Fruit fly (Drosophila melanogaster) whole organism, wandering third instar larva: Measurements from ENCODE around the gene p38b.
A peak's percentile ranks its signal among the peaks of the same experiment; 100 is the strongest.

ENCODE experiments used
- Abd-B ChIP-seq: fragments of >200 bp; optimal IDR thresholded peaks from 2 replicates; lab custom pipeline; 2017; ENCODE audit warnings: missing biosample characterization, missing genetic modification characterization
- CG9705 ChIP-seq: fragments of 200-800 bp; sonication (Bioruptor generic); optimal IDR thresholded peaks from 2 replicates; lab custom pipeline; 2018; ENCODE audit warnings: missing biosample characterization, mild to moderate bottlenecking, missing genetic modification characterization
- CrebA ChIP-seq: fragments of 200-800 bp; sonication (Bioruptor generic); optimal IDR thresholded peaks from 2 replicates; lab custom pipeline; 2016; ENCODE audit warnings: missing biosample characterization, mild to moderate bottlenecking, missing genetic modification characterization, borderline replicate concordance
- Dfd ChIP-seq: fragments of >200 bp; optimal IDR thresholded peaks from 2 replicates; lab custom pipeline; 2017; ENCODE audit warnings: missing biosample characterization, missing genetic modification characterization
- Dif ChIP-seq: fragments of 200-275, 200-300 bp; sonication (Bioruptor generic); optimal IDR thresholded peaks from 2 replicates; lab custom pipeline; 2018; ENCODE audit warnings: missing biosample characterization, missing genetic modification characterization; ENCODE audit not compliant: partially characterized antibody
- GATAd ChIP-seq: sonication (Bioruptor generic); optimal IDR thresholded peaks from 2 replicates; lab custom pipeline; 2016; ENCODE audit warnings: missing biosample characterization, missing genetic modification characterization
- HLH106 ChIP-seq: fragments of 200-800 bp; optimal IDR thresholded peaks from 3 replicates; lab custom pipeline; 2019; ENCODE audit warnings: missing biosample characterization, mild to moderate bottlenecking, missing genetic modification characterization, moderate library complexity
- Hnf4 ChIP-seq: fragments of 200-800 bp; sonication (Bioruptor generic); optimal IDR thresholded peaks from 2 replicates; lab custom pipeline; 2016; ENCODE audit warnings: missing biosample characterization, mild to moderate bottlenecking, missing genetic modification characterization
- Hr78 ChIP-seq: fragments of >200 bp; optimal IDR thresholded peaks from 2 replicates; lab custom pipeline; 2017; ENCODE audit warnings: missing biosample characterization, missing genetic modification characterization
- Hr83 ChIP-seq: fragments of 200-300 bp; sonication (Bioruptor generic); optimal IDR thresholded peaks from 2 replicates; lab custom pipeline; 2016; ENCODE audit warnings: missing biosample characterization, mild to moderate bottlenecking, missing genetic modification characterization, moderate library complexity; ENCODE audit not compliant: poor library complexity, severe bottlenecking
- Jra ChIP-seq: sonication (Bioruptor generic); optimal IDR thresholded peaks from 2 replicates; lab custom pipeline; 2016; ENCODE audit warnings: missing biosample characterization, missing genetic modification characterization
- Mio ChIP-seq: sonication (Bioruptor generic); optimal IDR thresholded peaks from 2 replicates; lab custom pipeline; 2016; ENCODE audit warnings: missing biosample characterization, missing genetic modification characterization
- Myc ChIP-seq: fragments of >200 bp; optimal IDR thresholded peaks from 2 replicates; lab custom pipeline; 2017
- N ChIP-seq: fragments of >200 bp; optimal IDR thresholded peaks from 2 replicates; lab custom pipeline; 2018; ENCODE audit warnings: missing biosample characterization, missing external identifiers, missing genetic modification characterization
- OdsH ChIP-seq: fragments of 200-800 bp; sonication (Bioruptor generic); optimal IDR thresholded peaks from 2 replicates; lab custom pipeline; 2016; ENCODE audit warnings: missing biosample characterization, mild to moderate bottlenecking, missing genetic modification characterization
- Rel ChIP-seq, 2 experiments: fragments of 200-800 bp; sonication (Bioruptor generic) in 1 of 2; optimal IDR thresholded peaks; 2 replicates in 1 of 2; 3 replicates in 1 of 2; lab custom pipeline; 2016 to 2019; ENCODE audit warnings: mild to moderate bottlenecking in 2 of 2, missing biosample characterization in 2 of 2, missing genetic modification characterization in 2 of 2, moderate library complexity in 1 of 2
- Sp1 ChIP-seq: fragments of 200-800 bp; sonication (Bioruptor generic); optimal IDR thresholded peaks from 3 replicates; lab custom pipeline; 2019; ENCODE audit warnings: missing biosample characterization, mild to moderate bottlenecking, missing genetic modification characterization, moderate library complexity
- Vsx2 ChIP-seq: fragments of 200-300, 225-300 bp; sonication (Bioruptor generic); optimal IDR thresholded peaks from 2 replicates; lab custom pipeline; 2018; ENCODE audit warnings: missing biosample characterization, missing genetic modification characterization; ENCODE audit not compliant: partially characterized antibody
- brk ChIP-seq: fragments of 200-800 bp; sonication (Bioruptor generic); optimal IDR thresholded peaks from 2 replicates; lab custom pipeline; 2016; ENCODE audit warnings: missing biosample characterization, mild to moderate bottlenecking, missing genetic modification characterization
- dl ChIP-seq, 2 experiments: fragments of 175-275, 200-275 bp in 1 of 2; fragments of 200-275 bp in 1 of 2; sonication (Bioruptor generic); optimal IDR thresholded peaks; lab custom pipeline; 2018; ENCODE audit warnings: mild to moderate bottlenecking in 2 of 2, missing biosample characterization in 2 of 2, missing genetic modification characterization in 2 of 2, moderate library complexity in 2 of 2; ENCODE audit not compliant: partially characterized antibody in 2 of 2, insufficient read depth in 1 of 2
- dsf ChIP-seq: sonication (Bioruptor generic); optimal IDR thresholded peaks from 2 replicates; lab custom pipeline; 2016; ENCODE audit warnings: missing biosample characterization, missing genetic modification characterization, borderline replicate concordance
- ey ChIP-seq: fragments of 200-800 bp; sonication (Bioruptor generic); optimal IDR thresholded peaks from 2 replicates; lab custom pipeline; 2016; ENCODE audit warnings: missing biosample characterization, missing genetic modification characterization
- foxo ChIP-seq, 2 experiments: fragments of 200-800 bp; sonication (Bioruptor generic); optimal IDR thresholded peaks; 2 replicates in 1 of 2; 3 replicates in 1 of 2; lab custom pipeline; 2016 to 2017; ENCODE audit warnings: missing biosample characterization in 2 of 2, missing genetic modification characterization in 2 of 2
- fru ChIP-seq: fragments of 200-800 bp; sonication (Bioruptor generic); optimal IDR thresholded peaks from 3 replicates; lab custom pipeline; 2016; ENCODE audit warnings: missing biosample characterization, mild to moderate bottlenecking, missing genetic modification characterization
- h ChIP-seq: fragments of 200-800 bp; sonication (Bioruptor generic); optimal IDR thresholded peaks from 3 replicates; lab custom pipeline; 2016; ENCODE audit warnings: missing biosample characterization, mild to moderate bottlenecking, missing genetic modification characterization
- jim ChIP-seq: fragments of 175-275, 200-325 bp; sonication (Bioruptor generic); optimal IDR thresholded peaks from 2 replicates; lab custom pipeline; 2016; ENCODE audit warnings: missing biosample characterization, mild to moderate bottlenecking, missing genetic modification characterization
- lola ChIP-seq: fragments of >200 bp; optimal IDR thresholded peaks from 2 replicates; lab custom pipeline; 2017; ENCODE audit warnings: missing biosample characterization, missing genetic modification characterization
- pan ChIP-seq: fragments of >200 bp; optimal IDR thresholded peaks from 2 replicates; lab custom pipeline; 2017
- psq ChIP-seq: fragments of 200-800 bp; sonication (Bioruptor generic); optimal IDR thresholded peaks from 3 replicates; lab custom pipeline; 2017; ENCODE audit warnings: missing biosample characterization, mild to moderate bottlenecking, missing genetic modification characterization, moderate library complexity
- rgr ChIP-seq: fragments of 200-800 bp; sonication (Bioruptor generic); optimal IDR thresholded peaks from 3 replicates; lab custom pipeline; 2016; ENCODE audit warnings: missing biosample characterization, mild to moderate bottlenecking, missing genetic modification characterization
- sage ChIP-seq: fragments of 200-800 bp; sonication (Bioruptor generic); optimal IDR thresholded peaks from 2 replicates; lab custom pipeline; 2016; ENCODE audit warnings: missing biosample characterization, mild to moderate bottlenecking, missing genetic modification characterization
- sv ChIP-seq: fragments of 200-800 bp; sonication (Bioruptor generic); optimal IDR thresholded peaks from 3 replicates; lab custom pipeline; 2016; ENCODE audit warnings: missing biosample characterization, missing genetic modification characterization
- usp ChIP-seq: fragments of >200 bp; optimal IDR thresholded peaks from 2 replicates; lab custom pipeline; 2017; ENCODE audit warnings: missing biosample characterization, missing genetic modification characterization
- woc ChIP-seq: sonication (Bioruptor generic); optimal IDR thresholded peaks from 2 replicates; lab custom pipeline; 2016; ENCODE audit warnings: missing biosample characterization, mild to moderate bottlenecking, missing genetic modification characterization

Gene p38b

dm6 chr2L:13773697-13774096 is 6.8 kb upstream of the p38b start, which contains the start of gene CG43376:
Gene CG43376 (plus strand): TSS chr2L:13773997.
- TF ChIP-seq sv (GFP tag; lab: Kevin White, UChicago) (no peak), dsf (no peak), Abd-B (no peak), N (GFP tag; lab: Kevin White, UChicago) (no peak), fru (GFP tag; lab: Kevin White, UChicago) (no peak), Mio (GFP tag; lab: Kevin White, UChicago) (no peak), Hr83 (no peak), Dif (GFP tag; lab: Kevin White, UChicago) (no peak), OdsH (GFP tag; lab: Kevin White, UChicago) (no peak), Sp1 (GFP tag; lab: Kevin White, UChicago) (no peak), foxo (GFP tag; optimal IDR thresholded peaks at IDR 0.05; lab: Kevin White, UChicago) (no peak)

- no peak for TF ChIP-seq Sp1 (GFP tag; lab: Kevin White, UChicago)
- TF ChIP-seq h (GFP tag; lab: Kevin White, UChicago): no peak
- no peak for TF ChIP-seq Jra (GFP tag; lab: Kevin White, UChicago)
- peak; percentile 20 for TF ChIP-seq woc (GFP tag; lab: Kevin White, UChicago)
- no peak for TF ChIP-seq dsf
- TF ChIP-seq psq (GFP tag; lab: Kevin White, UChicago): peak; percentile 59
- no peak for TF ChIP-seq Hr83
- no peak for TF ChIP-seq fru (GFP tag; lab: Kevin White, UChicago)
- TF ChIP-seq HLH106: no peak
- TF ChIP-seq rgr (GFP tag; lab: Kevin White, UChicago): no peak
- TF ChIP-seq GATAd (GFP tag; lab: Kevin White, UChicago): no peak
- TF ChIP-seq ey: no peak
- no peak for TF ChIP-seq CrebA (GFP tag; lab: Kevin White, UChicago)
- no peak for TF ChIP-seq foxo (GFP tag; optimal IDR thresholded peaks at IDR 0.05; lab: Kevin White, UChicago)
Observed at dm6 chr2L:13776928-13777686, 3.4 kb upstream of the p38b start.

dm6 chr2L:13778648-13779047 is 1.8 kb upstream of the p38b start:
- TF ChIP-seq rgr (GFP tag; lab: Kevin White, UChicago) (peak; percentile 13), Vsx2 (GFP tag; lab: Kevin White, UChicago) (no peak), ey (peak; percentile 7), Hnf4 (GFP tag; lab: Kevin White, UChicago) (peak; percentile 12), usp (no peak), sage (no peak), GATAd (GFP tag; lab: Kevin White, UChicago) (no peak), jim (no peak), dsf (no peak), sv (GFP tag; lab: Kevin White, UChicago) (peak; percentile 21)

dm6 chr2L:13779162-13779561 is 1.3 kb upstream of the p38b start:
- TF ChIP-seq HLH106 (no peak), Abd-B (no peak), sage (no peak), lola (no peak), Hnf4 (GFP tag; lab: Kevin White, UChicago) (no peak), Hr78 (GFP tag; lab: Kevin White, UChicago) (no peak), psq (GFP tag; lab: Kevin White, UChicago) (no peak), Jra (GFP tag; lab: Kevin White, UChicago) (no peak), N (GFP tag; lab: Kevin White, UChicago) (no peak), Myc (lab: Kevin White, UChicago) (no peak), h (GFP tag; lab: Kevin White, UChicago) (no peak), CG9705 (no peak), GATAd (GFP tag; lab: Kevin White, UChicago) (no peak), Vsx2 (GFP tag; lab: Kevin White, UChicago) (no peak), Sp1 (GFP tag; lab: Kevin White, UChicago) (no peak)
- TF ChIP-seq, all 38 proteins: peak for 0

dm6 chr2L:13779795-13780108 is 737 bp upstream of the p38b start:
- no peak for TF ChIP-seq Hr78 (GFP tag; lab: Kevin White, UChicago)
- no peak for TF ChIP-seq Jra (GFP tag; lab: Kevin White, UChicago)
- TF ChIP-seq Abd-B: no peak
- no peak for TF ChIP-seq Vsx2 (GFP tag; lab: Kevin White, UChicago)
- TF ChIP-seq Rel (GFP tag; optimal IDR thresholded peaks at IDR 0.05; lab: Kevin White, UChicago): no peak
- peak; percentile 39 for TF ChIP-seq Rel (tag; optimal IDR thresholded peaks at IDR 0.05; lab: Kevin White, UChicago)
- TF ChIP-seq Dfd (GFP tag; lab: Kevin White, UChicago): peak; percentile 34
- TF ChIP-seq ey: no peak
- no peak for TF ChIP-seq Sp1 (GFP tag; lab: Kevin White, UChicago)
- no peak for TF ChIP-seq sv (GFP tag; lab: Kevin White, UChicago)
- TF ChIP-seq dl (GFP tag; optimal IDR thresholded peaks at IDR 0.05; lab: Kevin White, UChicago; ENCODE audit: insufficient read depth in 1 of 2, partially characterized antibody in 2 of 2): peak in 1 of 2 experiments; percentile 39
- TF ChIP-seq usp: no peak
- TF ChIP-seq Dif (GFP tag; lab: Kevin White, UChicago): peak; percentile 46
- TF ChIP-seq brk (GFP tag; lab: Kevin White, UChicago): no peak
- no peak for TF ChIP-seq pan (lab: Kevin White, UChicago)
- peak; percentile 85 for TF ChIP-seq Hr83
- TF ChIP-seq CG9705: no peak
- no peak for TF ChIP-seq jim
